Fruit fly (Drosophila melanogaster) S2 (cell line): ENCODE measurements around the gene sov.

ENCODE experiments used
- CG8478 ChIP-seq: fragments of >200 bp; optimal IDR thresholded peaks from 2 replicates; lab custom pipeline; 2018
- CTCF ChIP-seq, 2 experiments: fragments of >200 bp; optimal IDR thresholded peaks; 2 replicates each; lab custom pipeline; 2018

dm6 chrX:6794190-6794589 is 38.1 kb downstream of the sov start:
- TF ChIP-seq CG8478: no peak
- TF ChIP-seq CTCF (optimal IDR thresholded peaks at IDR 0.05; lab: Kevin White, UChicago): no peak
